Fruit fly (Drosophila melanogaster) whole organism, wandering third instar larva: Measurements from ENCODE around the gene CG13408.
A peak's percentile ranks its signal among the peaks of the same experiment; 100 is the strongest.

Experiments used
- Abd-B ChIP-seq: fragments of >200 bp; optimal IDR thresholded peaks from 2 replicates; lab custom pipeline; 2017; ENCODE audit warnings: missing biosample characterization, missing genetic modification characterization
- CG9705 ChIP-seq: fragments of 200-800 bp; sonication (Bioruptor generic); optimal IDR thresholded peaks from 2 replicates; lab custom pipeline; 2018; ENCODE audit warnings: missing biosample characterization, mild to moderate bottlenecking, missing genetic modification characterization
- CrebA ChIP-seq: fragments of 200-800 bp; sonication (Bioruptor generic); optimal IDR thresholded peaks from 2 replicates; lab custom pipeline; 2016; ENCODE audit warnings: missing biosample characterization, mild to moderate bottlenecking, missing genetic modification characterization, borderline replicate concordance
- Dfd ChIP-seq: fragments of >200 bp; optimal IDR thresholded peaks from 2 replicates; lab custom pipeline; 2017; ENCODE audit warnings: missing biosample characterization, missing genetic modification characterization
- GATAd ChIP-seq: sonication (Bioruptor generic); optimal IDR thresholded peaks from 2 replicates; lab custom pipeline; 2016; ENCODE audit warnings: missing biosample characterization, missing genetic modification characterization
- HLH106 ChIP-seq: fragments of 200-800 bp; optimal IDR thresholded peaks from 3 replicates; lab custom pipeline; 2019; ENCODE audit warnings: missing biosample characterization, mild to moderate bottlenecking, missing genetic modification characterization, moderate library complexity
- Hnf4 ChIP-seq: fragments of 200-800 bp; sonication (Bioruptor generic); optimal IDR thresholded peaks from 2 replicates; lab custom pipeline; 2016; ENCODE audit warnings: missing biosample characterization, mild to moderate bottlenecking, missing genetic modification characterization
- Hr78 ChIP-seq: fragments of >200 bp; optimal IDR thresholded peaks from 2 replicates; lab custom pipeline; 2017; ENCODE audit warnings: missing biosample characterization, missing genetic modification characterization
- Hr83 ChIP-seq: fragments of 200-300 bp; sonication (Bioruptor generic); optimal IDR thresholded peaks from 2 replicates; lab custom pipeline; 2016; ENCODE audit warnings: missing biosample characterization, mild to moderate bottlenecking, missing genetic modification characterization, moderate library complexity; ENCODE audit not compliant: poor library complexity, severe bottlenecking
- Jra ChIP-seq: sonication (Bioruptor generic); optimal IDR thresholded peaks from 2 replicates; lab custom pipeline; 2016; ENCODE audit warnings: missing biosample characterization, missing genetic modification characterization
- Myc ChIP-seq: fragments of >200 bp; optimal IDR thresholded peaks from 2 replicates; lab custom pipeline; 2017
- OdsH ChIP-seq: fragments of 200-800 bp; sonication (Bioruptor generic); optimal IDR thresholded peaks from 2 replicates; lab custom pipeline; 2016; ENCODE audit warnings: missing biosample characterization, mild to moderate bottlenecking, missing genetic modification characterization
- Rel ChIP-seq, 2 experiments: fragments of 200-800 bp; sonication (Bioruptor generic) in 1 of 2; optimal IDR thresholded peaks; 2 replicates in 1 of 2; 3 replicates in 1 of 2; lab custom pipeline; 2016 to 2019; ENCODE audit warnings: mild to moderate bottlenecking in 2 of 2, missing biosample characterization in 2 of 2, missing genetic modification characterization in 2 of 2, moderate library complexity in 1 of 2
- Sp1 ChIP-seq: fragments of 200-800 bp; sonication (Bioruptor generic); optimal IDR thresholded peaks from 3 replicates; lab custom pipeline; 2019; ENCODE audit warnings: missing biosample characterization, mild to moderate bottlenecking, missing genetic modification characterization, moderate library complexity
- Vsx2 ChIP-seq: fragments of 200-300, 225-300 bp; sonication (Bioruptor generic); optimal IDR thresholded peaks from 2 replicates; lab custom pipeline; 2018; ENCODE audit warnings: missing biosample characterization, missing genetic modification characterization; ENCODE audit not compliant: partially characterized antibody
- br ChIP-seq: fragments of 200-800 bp; sonication (Bioruptor generic); optimal IDR thresholded peaks from 2 replicates; lab custom pipeline; 2016; ENCODE audit warnings: missing biosample characterization, missing genetic modification characterization
- dl ChIP-seq, 2 experiments: fragments of 175-275, 200-275 bp in 1 of 2; fragments of 200-275 bp in 1 of 2; sonication (Bioruptor generic); optimal IDR thresholded peaks; lab custom pipeline; 2018; ENCODE audit warnings: mild to moderate bottlenecking in 2 of 2, missing biosample characterization in 2 of 2, missing genetic modification characterization in 2 of 2, moderate library complexity in 2 of 2; ENCODE audit not compliant: partially characterized antibody in 2 of 2, insufficient read depth in 1 of 2
- dmrt93B ChIP-seq: fragments of 200-800 bp; sonication (Bioruptor generic); optimal IDR thresholded peaks from 2 replicates; lab custom pipeline; 2018; ENCODE audit warnings: missing biosample characterization, mild to moderate bottlenecking, missing genetic modification characterization
- dsf ChIP-seq: sonication (Bioruptor generic); optimal IDR thresholded peaks from 2 replicates; lab custom pipeline; 2016; ENCODE audit warnings: missing biosample characterization, missing genetic modification characterization, borderline replicate concordance
- ey ChIP-seq: fragments of 200-800 bp; sonication (Bioruptor generic); optimal IDR thresholded peaks from 2 replicates; lab custom pipeline; 2016; ENCODE audit warnings: missing biosample characterization, missing genetic modification characterization
- foxo ChIP-seq, 2 experiments: fragments of 200-800 bp; sonication (Bioruptor generic); optimal IDR thresholded peaks; 2 replicates in 1 of 2; 3 replicates in 1 of 2; lab custom pipeline; 2016 to 2017; ENCODE audit warnings: missing biosample characterization in 2 of 2, missing genetic modification characterization in 2 of 2
- fru ChIP-seq: fragments of 200-800 bp; sonication (Bioruptor generic); optimal IDR thresholded peaks from 3 replicates; lab custom pipeline; 2016; ENCODE audit warnings: missing biosample characterization, mild to moderate bottlenecking, missing genetic modification characterization
- h ChIP-seq: fragments of 200-800 bp; sonication (Bioruptor generic); optimal IDR thresholded peaks from 3 replicates; lab custom pipeline; 2016; ENCODE audit warnings: missing biosample characterization, mild to moderate bottlenecking, missing genetic modification characterization
- jim ChIP-seq: fragments of 175-275, 200-325 bp; sonication (Bioruptor generic); optimal IDR thresholded peaks from 2 replicates; lab custom pipeline; 2016; ENCODE audit warnings: missing biosample characterization, mild to moderate bottlenecking, missing genetic modification characterization
- pan ChIP-seq: fragments of >200 bp; optimal IDR thresholded peaks from 2 replicates; lab custom pipeline; 2017
- rgr ChIP-seq: fragments of 200-800 bp; sonication (Bioruptor generic); optimal IDR thresholded peaks from 3 replicates; lab custom pipeline; 2016; ENCODE audit warnings: missing biosample characterization, mild to moderate bottlenecking, missing genetic modification characterization
- sage ChIP-seq: fragments of 200-800 bp; sonication (Bioruptor generic); optimal IDR thresholded peaks from 2 replicates; lab custom pipeline; 2016; ENCODE audit warnings: missing biosample characterization, mild to moderate bottlenecking, missing genetic modification characterization
- sv ChIP-seq: fragments of 200-800 bp; sonication (Bioruptor generic); optimal IDR thresholded peaks from 3 replicates; lab custom pipeline; 2016; ENCODE audit warnings: missing biosample characterization, missing genetic modification characterization
- tai ChIP-seq: sonication (Bioruptor generic); optimal IDR thresholded peaks from 2 replicates; lab custom pipeline; 2016; ENCODE audit warnings: missing biosample characterization, missing genetic modification characterization
- usp ChIP-seq: fragments of >200 bp; optimal IDR thresholded peaks from 2 replicates; lab custom pipeline; 2017; ENCODE audit warnings: missing biosample characterization, missing genetic modification characterization
- woc ChIP-seq: sonication (Bioruptor generic); optimal IDR thresholded peaks from 2 replicates; lab custom pipeline; 2016; ENCODE audit warnings: missing biosample characterization, mild to moderate bottlenecking, missing genetic modification characterization

The CG13408 gene

dm6 chr3R:22044443-22044970 is 35.7 kb upstream of the CG13408 start:
- no peak for TF ChIP-seq Hr83 (GFP tag; lab: Kevin White, UChicago)

dm6 chr3R:22046231-22046630 is 34.0 kb upstream of the CG13408 start:
- peak; percentile 0 for TF ChIP-seq h (GFP tag; lab: Kevin White, UChicago)
- peak; percentile 24 for TF ChIP-seq HLH106 (tag; lab: Kevin White, UChicago)
- peak; percentile 11 for TF ChIP-seq ey (GFP tag; lab: Kevin White, UChicago)
- peak; percentile 27 for TF ChIP-seq OdsH (GFP tag; lab: Kevin White, UChicago)
- peak; percentile 31 for TF ChIP-seq fru (GFP tag; lab: Kevin White, UChicago)
- no peak for TF ChIP-seq pan (lab: Kevin White, UChicago)
- no peak for TF ChIP-seq dmrt93B
- TF ChIP-seq, all 38 proteins: peak for 5

dm6 chr3R:22046723-22047122 is 33.5 kb upstream of the CG13408 start:
- TF ChIP-seq ey (GFP tag; lab: Kevin White, UChicago) (no peak), Hr78 (GFP tag; lab: Kevin White, UChicago) (no peak), tai (GFP tag; lab: Kevin White, UChicago) (no peak), br (no peak), jim (GFP tag; lab: Kevin White, UChicago) (no peak), Sp1 (no peak), Dfd (no peak)

- TF ChIP-seq dl (GFP tag; optimal IDR thresholded peaks at IDR 0.05; lab: Kevin White, UChicago; ENCODE audit: insufficient read depth in 1 of 2, partially characterized antibody in 2 of 2) (no peak), Abd-B (GFP tag; lab: Kevin White, UChicago) (no peak), jim (GFP tag; lab: Kevin White, UChicago) (no peak)
These were observed 32.8 kb upstream of the CG13408 start for dm6 chr3R:22047412-22047811.

- peak; percentile 20 for TF ChIP-seq br
- TF ChIP-seq rgr (GFP tag; lab: Kevin White, UChicago), result peak; percentile 35
- TF ChIP-seq Myc, result no peak
- no peak for TF ChIP-seq Jra (GFP tag; lab: Kevin White, UChicago)
- no peak for TF ChIP-seq Hr83 (GFP tag; lab: Kevin White, UChicago)
- peak; percentile 8 for TF ChIP-seq HLH106 (tag; lab: Kevin White, UChicago)
- TF ChIP-seq fru (GFP tag; lab: Kevin White, UChicago), result peak; percentile 36
- no peak for TF ChIP-seq woc (GFP tag; lab: Kevin White, UChicago)
- peak; percentile 55 for TF ChIP-seq sv (GFP tag; lab: Kevin White, UChicago)
- TF ChIP-seq h (GFP tag; lab: Kevin White, UChicago), result peak; percentile 42
- peak; percentile 16 for TF ChIP-seq Hnf4 (GFP tag; lab: Kevin White, UChicago)
- TF ChIP-seq ey (GFP tag; lab: Kevin White, UChicago), result peak; percentile 44
- peak in 1 of 2 experiments; percentile 45 for TF ChIP-seq foxo (GFP tag; optimal IDR thresholded peaks at IDR 0.05; lab: Kevin White, UChicago)
These were observed 30.9 kb upstream of the CG13408 start for dm6 chr3R:22049134-22049796.

- TF ChIP-seq usp (GFP tag; lab: Kevin White, UChicago) (no peak), sage (GFP tag; lab: Kevin White, UChicago) (no peak)
These were observed 27.9 kb upstream of the CG13408 start for dm6 chr3R:22052235-22052634.

dm6 chr3R:22053202-22053601 is 27.0 kb upstream of the CG13408 start:
- TF ChIP-seq dsf (no peak), Jra (GFP tag; lab: Kevin White, UChicago) (no peak), Sp1 (no peak), HLH106 (tag; lab: Kevin White, UChicago) (no peak), CrebA (GFP tag; lab: Kevin White, UChicago) (no peak), CG9705 (no peak), sage (GFP tag; lab: Kevin White, UChicago) (no peak), dmrt93B (no peak), Abd-B (GFP tag; lab: Kevin White, UChicago) (no peak), Dfd (no peak), rgr (GFP tag; lab: Kevin White, UChicago) (no peak), h (GFP tag; lab: Kevin White, UChicago) (no peak), Vsx2 (GFP tag; lab: Kevin White, UChicago) (no peak), GATAd (GFP tag; lab: Kevin White, UChicago) (no peak), Hr83 (GFP tag; lab: Kevin White, UChicago) (no peak), Rel (GFP tag; optimal IDR thresholded peaks at IDR 0.05; lab: Kevin White, UChicago) (no peak), Rel (tag; optimal IDR thresholded peaks at IDR 0.05; lab: Kevin White, UChicago) (no peak), pan (lab: Kevin White, UChicago) (no peak)
